Fruit fly (Drosophila melanogaster) whole organism, wandering third instar larva: Measurements from ENCODE around the gene Rnb.

Source experiments
- Dfd ChIP-seq: fragments of >200 bp; optimal IDR thresholded peaks from 2 replicates; lab custom pipeline; 2017; ENCODE audit warnings: missing biosample characterization, missing genetic modification characterization
- Dif ChIP-seq: fragments of 200-275, 200-300 bp; sonication (Bioruptor generic); optimal IDR thresholded peaks from 2 replicates; lab custom pipeline; 2018; ENCODE audit warnings: missing biosample characterization, missing genetic modification characterization; ENCODE audit not compliant: partially characterized antibody
- GATAd ChIP-seq: sonication (Bioruptor generic); optimal IDR thresholded peaks from 2 replicates; lab custom pipeline; 2016; ENCODE audit warnings: missing biosample characterization, missing genetic modification characterization
- Jra ChIP-seq: sonication (Bioruptor generic); optimal IDR thresholded peaks from 2 replicates; lab custom pipeline; 2016; ENCODE audit warnings: missing biosample characterization, missing genetic modification characterization
- Myc ChIP-seq: fragments of >200 bp; optimal IDR thresholded peaks from 2 replicates; lab custom pipeline; 2017
- OdsH ChIP-seq: fragments of 200-800 bp; sonication (Bioruptor generic); optimal IDR thresholded peaks from 2 replicates; lab custom pipeline; 2016; ENCODE audit warnings: missing biosample characterization, mild to moderate bottlenecking, missing genetic modification characterization
- Rel ChIP-seq, 2 experiments: fragments of 200-800 bp; sonication (Bioruptor generic) in 1 of 2; optimal IDR thresholded peaks; 2 replicates in 1 of 2; 3 replicates in 1 of 2; lab custom pipeline; 2016 to 2019; ENCODE audit warnings: mild to moderate bottlenecking in 2 of 2, missing biosample characterization in 2 of 2, missing genetic modification characterization in 2 of 2, moderate library complexity in 1 of 2
- brk ChIP-seq: fragments of 200-800 bp; sonication (Bioruptor generic); optimal IDR thresholded peaks from 2 replicates; lab custom pipeline; 2016; ENCODE audit warnings: missing biosample characterization, mild to moderate bottlenecking, missing genetic modification characterization
- dmrt93B ChIP-seq: fragments of 200-800 bp; sonication (Bioruptor generic); optimal IDR thresholded peaks from 2 replicates; lab custom pipeline; 2018; ENCODE audit warnings: missing biosample characterization, mild to moderate bottlenecking, missing genetic modification characterization
- foxo ChIP-seq, 2 experiments: fragments of 200-800 bp; sonication (Bioruptor generic); optimal IDR thresholded peaks; 2 replicates in 1 of 2; 3 replicates in 1 of 2; lab custom pipeline; 2016 to 2017; ENCODE audit warnings: missing biosample characterization in 2 of 2, missing genetic modification characterization in 2 of 2
- lola ChIP-seq: fragments of >200 bp; optimal IDR thresholded peaks from 2 replicates; lab custom pipeline; 2017; ENCODE audit warnings: missing biosample characterization, missing genetic modification characterization
- psq ChIP-seq: fragments of 200-800 bp; sonication (Bioruptor generic); optimal IDR thresholded peaks from 3 replicates; lab custom pipeline; 2017; ENCODE audit warnings: missing biosample characterization, mild to moderate bottlenecking, missing genetic modification characterization, moderate library complexity
- sage ChIP-seq: fragments of 200-800 bp; sonication (Bioruptor generic); optimal IDR thresholded peaks from 2 replicates; lab custom pipeline; 2016; ENCODE audit warnings: missing biosample characterization, mild to moderate bottlenecking, missing genetic modification characterization

dm6 chr3R:29839707-29840311 lies 40.7 kb upstream of the Rnb start:
- TF ChIP-seq Dfd (GFP tag; lab: Kevin White, UChicago) (no peak), Myc (lab: Kevin White, UChicago) (no peak), Dif (no peak), Rel (GFP tag; optimal IDR thresholded peaks at IDR 0.05; lab: Kevin White, UChicago) (no peak), Rel (tag; optimal IDR thresholded peaks at IDR 0.05; lab: Kevin White, UChicago) (no peak), psq (GFP tag; lab: Kevin White, UChicago) (no peak), dmrt93B (GFP tag; lab: Kevin White, UChicago) (no peak), OdsH (GFP tag; lab: Kevin White, UChicago) (no peak), brk (GFP tag; lab: Kevin White, UChicago) (no peak), foxo (GFP tag; optimal IDR thresholded peaks at IDR 0.05; lab: Kevin White, UChicago) (no peak), Jra (GFP tag; lab: Kevin White, UChicago) (no peak), GATAd (no peak), sage (GFP tag; lab: Kevin White, UChicago) (no peak), lola (GFP tag; lab: Kevin White, UChicago) (no peak)
